Fruit fly (Drosophila melanogaster): ENCODE data around the gene Graf.

Gene Graf

dm6 chrX:15733995-15734394 is 26.5 kb downstream of the Graf start, which contains the start of the genes CG12379 and MagR (continued):
- TF ChIP-seq sug (tag; optimal IDR thresholded peaks at IDR 0.05) (peak; percentile 83), toy (GFP tag; IDR thresholded peaks at IDR 0.05) (no peak), dati (GFP tag; IDR thresholded peaks at IDR 0.05) (no peak), tna (GFP tag; IDR thresholded peaks at IDR 0.05; ENCODE audit: partially characterized antibody) (no peak), CG30403 (GFP tag; optimal IDR thresholded peaks at IDR 0.05) (peak; percentile 74), Fer1 (GFP tag; optimal IDR thresholded peaks at IDR 0.05) (peak; percentile 67), rib (GFP tag; IDR thresholded peaks at IDR 0.05) (no peak), lab (GFP tag; optimal IDR thresholded peaks at IDR 0.05) (no peak), disco-r (GFP tag; optimal IDR thresholded peaks at IDR 0.05) (peak; percentile 18), gce (GFP tag; IDR thresholded peaks at IDR 0.05) (no peak), zfh1 (GFP tag; IDR thresholded peaks at IDR 0.05) (0 out of 3 replicates have a peak, but pooled peaks have one; percentile 6)

dm6 chrX:15733192-15733892 is 27.2 kb downstream of the Graf start:
- TF ChIP-seq Drgx (GFP tag; IDR thresholded peaks at IDR 0.05): peak; percentile 10; the same call in 1 of the 2 replicates
- TF ChIP-seq Hey (tag; optimal IDR thresholded peaks at IDR 0.05): no peak
- TF ChIP-seq ci (GFP tag; IDR thresholded peaks at IDR 0.05): peak; percentile 35; the same call in 1 of the 3 replicates
- no peak for TF ChIP-seq CG17385 (GFP tag; optimal IDR thresholded peaks at IDR 0.05)
- TF ChIP-seq CG15514 (GFP tag; optimal IDR thresholded peaks at IDR 0.05): peak; percentile 96
- TF ChIP-seq Deaf1 (tag; optimal IDR thresholded peaks at IDR 0.05): no peak
- peak; percentile 6; the same call in 1 of the 2 replicates for TF ChIP-seq Xrp1 (GFP tag; IDR thresholded peaks at IDR 0.05)
- no peak for TF ChIP-seq Hand (GFP tag; optimal IDR thresholded peaks at IDR 0.05)
- no peak for TF ChIP-seq CG16815 (GFP tag; optimal IDR thresholded peaks at IDR 0.05)
- TF ChIP-seq zf30C (GFP tag; optimal IDR thresholded peaks at IDR 0.05): peak; percentile 83
- TF ChIP-seq CG43689 (GFP tag; IDR thresholded peaks at IDR 0.05): no peak
- 0 out of 3 replicates have a peak, but pooled peaks have one; percentile 7 for TF ChIP-seq zfh1 (GFP tag; IDR thresholded peaks at IDR 0.05)

- TF ChIP-seq BEAF-32 (GFP tag; optimal IDR thresholded peaks at IDR 0.05) (peak; percentile 68), unc-4 (GFP tag; IDR thresholded peaks at IDR 0.05; ENCODE audit: partially characterized antibody) (peak; percentile 71), gce (GFP tag; IDR thresholded peaks at IDR 0.05) (no peak), en (GFP tag; optimal IDR thresholded peaks at IDR 0.05) (no peak), zen2 (GFP tag; IDR thresholded peaks at IDR 0.05; ENCODE audit: partially characterized antibody) (peak; percentile 86), MBD-R2 (GFP tag; IDR thresholded peaks at IDR 0.05) (peak; percentile 70), hb (GFP tag; IDR thresholded peaks at IDR 0.05; ENCODE audit: partially characterized antibody) (peak; percentile 59; the same call in 1 of the 3 replicates), CG13287 (GFP tag; IDR thresholded peaks at IDR 0.05; ENCODE audit: partially characterized antibody) (peak; percentile 77), CG2678 (tag; optimal IDR thresholded peaks at IDR 0.05) (no peak), CG2116 (GFP tag; optimal IDR thresholded peaks at IDR 0.05) (peak; percentile 72), CG17829 (tag; optimal IDR thresholded peaks at IDR 0.05) (peak; percentile 6), stwl (tag; optimal IDR thresholded peaks at IDR 0.05) (no peak), Med (GFP tag) (peak; percentile 44), Opbp (GFP tag; IDR thresholded peaks at IDR 0.05; ENCODE audit: partially characterized antibody) (peak; percentile 78; the same call in 2 of the 3 replicates), Bgb (GFP tag; IDR thresholded peaks at IDR 0.05; ENCODE audit: partially characterized antibody) (peak; percentile 73), hbn (GFP tag; IDR thresholded peaks at IDR 0.05; ENCODE audit: partially characterized antibody) (peak; percentile 69), stc (GFP tag; IDR thresholded peaks at IDR 0.05) (no peak), Scr (GFP tag; IDR thresholded peaks at IDR 0.05; ENCODE audit: partially characterized antibody) (peak; percentile 66), CG16813 (GFP tag; IDR thresholded peaks at IDR 0.05; ENCODE audit: partially characterized antibody) (peak; percentile 68), CG15479 (GFP tag; optimal IDR thresholded peaks at IDR 0.05) (no peak), CG17186 (GFP tag; optimal IDR thresholded peaks at IDR 0.05) (no peak), CG3995 (GFP tag; optimal IDR thresholded peaks at IDR 0.05) (peak; percentile 88), Hr3 (GFP tag; optimal IDR thresholded peaks at IDR 0.05) (no peak), MESR4 (GFP tag; optimal IDR thresholded peaks at IDR 0.05) (peak; percentile 50), Dp (GFP tag; optimal IDR thresholded peaks at IDR 0.05) (peak; percentile 85)
These were observed 28.6 kb downstream of the Graf start, which contains the start of gene CG8191 for dm6 chrX:15731968-15732367. Gene CG8191, plus strand, starts transcription at chrX:15732178.
